Worm (Caenorhabditis elegans): ENCODE data around the gene F41B4.2.

F41B4.2 gene

DNA sequence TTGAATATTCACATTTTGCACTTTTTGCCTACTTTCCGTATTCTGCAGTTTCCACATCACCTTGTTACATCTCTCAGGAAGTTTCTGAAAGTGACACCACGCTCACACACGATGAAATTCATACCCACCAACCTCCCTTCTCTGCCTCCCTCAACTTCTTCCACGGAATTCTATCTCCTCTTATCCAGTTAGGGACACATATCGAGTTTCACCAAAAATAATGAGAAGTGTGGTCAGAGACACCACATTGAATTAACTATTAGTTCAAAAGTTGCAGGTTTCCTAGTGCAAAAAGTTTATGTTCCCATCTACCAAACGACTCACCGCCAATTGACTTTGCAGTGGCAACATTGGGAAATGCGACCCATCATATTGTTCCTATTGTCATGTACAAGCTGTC lies 15.3 kb upstream of the F41B4.2 start:
- TF ChIP-seq F49E8.2 (tag; optimal IDR thresholded peaks at IDR 0.05; ENCODE audit: insufficient read depth) (no peak), mes-4 (tag; optimal IDR thresholded peaks at IDR 0.05) (no peak), B0035.1 (tag; optimal IDR thresholded peaks at IDR 0.05) (no peak), B0336.3 (GFP tag; IDR thresholded peaks at IDR 0.05) (no peak), somi-1 (GFP tag; optimal IDR thresholded peaks at IDR 0.05) (no peak), ztf-18 (tag; optimal IDR thresholded peaks at IDR 0.05) (no peak)

DNA sequence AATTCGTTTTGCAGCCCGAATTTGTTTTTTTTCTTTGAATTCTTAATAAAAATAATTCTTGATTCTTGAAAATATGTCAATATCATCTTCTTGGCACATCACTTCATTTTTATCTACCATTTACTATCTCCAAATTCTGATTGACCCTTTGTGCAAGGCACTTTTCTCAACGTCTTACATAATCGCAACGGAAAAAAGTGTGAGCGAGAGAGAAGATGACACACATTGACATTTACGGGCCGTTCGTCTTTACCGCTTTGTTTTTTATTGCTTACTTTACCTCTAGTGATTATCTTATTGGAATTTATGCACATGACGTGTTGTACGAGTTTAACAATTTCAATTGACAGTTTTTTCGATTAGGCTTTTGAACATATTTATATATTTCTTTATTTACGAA lies 13.5 kb upstream of the F41B4.2 start:
- no peak for TF ChIP-seq hmg-20 (GFP tag; IDR thresholded peaks at IDR 0.05)
- no peak for TF ChIP-seq F10E7.11 (tag; optimal IDR thresholded peaks at IDR 0.05)
- TF ChIP-seq unc-130 (GFP tag; optimal IDR thresholded peaks at IDR 0.05), result no peak
- TF ChIP-seq attf-6 (GFP tag; IDR thresholded peaks at IDR 0.05), result no peak
- TF ChIP-seq nhr-120 (GFP tag; IDR thresholded peaks at IDR 0.05), result no peak

DNA sequence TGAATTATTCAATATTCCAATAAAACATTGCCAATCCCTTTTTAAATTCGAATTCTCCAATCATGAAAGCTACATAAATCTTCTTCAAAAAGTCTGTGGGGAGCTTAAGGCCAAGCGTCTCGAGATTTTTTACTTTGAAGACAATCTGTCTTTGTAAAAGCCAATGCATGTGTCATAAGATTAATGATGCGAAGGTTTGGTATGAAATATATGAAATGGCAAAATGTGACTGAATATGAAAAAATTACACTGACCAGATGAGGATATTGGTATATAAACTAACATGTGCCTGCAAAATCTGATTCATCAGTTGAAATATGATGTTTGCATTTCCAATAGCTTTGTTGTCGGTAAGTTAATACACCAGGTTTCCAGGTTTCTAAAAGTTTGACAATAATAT lies 10.9 kb upstream of the F41B4.2 start, which contains the start of gene C53B7.2:
Gene C53B7.2, plus strand, starts transcription at position 301 of the 400 bp plus-strand sequence.
- no peak for TF ChIP-seq F39B2.1 (GFP tag; IDR thresholded peaks at IDR 0.05)
- no peak for TF ChIP-seq tbp1 (GFP tag; optimal IDR thresholded peaks at IDR 0.05)
- TF ChIP-seq cebp-1 (GFP tag; IDR thresholded peaks at IDR 0.05), result no peak
- no peak for TF ChIP-seq cebp-1 (tag; optimal IDR thresholded peaks at IDR 0.05)
- TF ChIP-seq die-1 (tag; optimal IDR thresholded peaks at IDR 0.05), result no peak
- TF ChIP-seq lsy-27 (tag; optimal IDR thresholded peaks at IDR 0.05; ENCODE audit: borderline replicate concordance, insufficient read depth), result no peak
- no peak for TF ChIP-seq hrde-1 (tag; optimal IDR thresholded peaks at IDR 0.05; ENCODE audit: borderline replicate concordance)
- TF ChIP-seq hsf-1 (GFP tag; IDR thresholded peaks at IDR 0.05), result no peak
- TF ChIP-seq C17E4.6 (GFP tag; IDR thresholded peaks at IDR 0.05), result no peak
- TF ChIP-seq B0019.2 (GFP tag; conservative IDR thresholded peaks at IDR 0.05), result no peak
- no peak for TF ChIP-seq dpff-1 (tag; optimal IDR thresholded peaks at IDR 0.05)

DNA sequence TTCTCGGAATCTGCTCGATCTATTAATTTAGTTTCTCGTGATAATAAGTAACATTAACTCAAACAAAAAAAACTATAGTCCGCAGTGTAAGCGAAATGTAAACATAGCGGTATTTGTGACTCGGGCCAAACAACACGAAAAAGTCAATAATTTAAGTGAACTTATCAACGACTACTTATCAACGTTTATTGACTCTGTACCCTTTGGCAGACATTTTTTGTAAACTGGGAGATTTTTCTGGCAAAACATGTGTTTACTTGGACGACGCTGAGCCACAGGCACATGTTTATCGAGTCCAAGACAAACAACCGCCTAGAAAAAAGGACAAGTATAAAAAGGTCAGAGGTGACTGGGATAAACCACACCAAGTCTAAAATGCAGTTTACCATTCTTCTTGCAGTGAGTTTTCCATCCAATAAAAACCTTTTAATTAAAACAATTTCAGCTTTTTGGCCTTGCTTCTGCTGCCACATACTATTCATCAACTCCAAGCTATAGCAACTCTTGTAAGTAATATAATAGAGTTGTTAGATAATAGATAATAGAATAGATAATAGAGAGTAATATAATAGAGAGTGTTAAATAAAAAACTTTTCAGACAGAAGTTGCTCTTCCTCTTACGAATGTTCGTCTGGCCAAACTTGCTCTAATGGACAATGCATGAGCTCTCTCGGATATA lies 9.5 kb upstream of the F41B4.2 start, which contains the start of gene C53B7.3:
Gene C53B7.3, plus strand, starts transcription at position 362 of the 679 bp plus-strand sequence.
- TF ChIP-seq B0336.3 (GFP tag; IDR thresholded peaks at IDR 0.05), result no peak
- TF ChIP-seq snpc-3.4 (tag; optimal IDR thresholded peaks at IDR 0.05), result no peak
- TF ChIP-seq ccch-3 (GFP tag; optimal IDR thresholded peaks at IDR 0.05), result no peak
- no peak for TF ChIP-seq lin-35 (GFP tag; optimal IDR thresholded peaks at IDR 0.05)
- no peak for TF ChIP-seq cebp-2 (GFP tag; IDR thresholded peaks at IDR 0.05)
- no peak for TF ChIP-seq madf-8 (GFP tag; conservative IDR thresholded peaks at IDR 0.05)
- TF ChIP-seq F10E7.11 (tag; optimal IDR thresholded peaks at IDR 0.05), result no peak
- TF ChIP-seq rcor-1 (GFP tag; IDR thresholded peaks at IDR 0.05), result no peak
- TF ChIP-seq ztf-22 (GFP tag; optimal IDR thresholded peaks at IDR 0.05), result no peak
- no peak for TF ChIP-seq ets-4 (GFP tag; optimal IDR thresholded peaks at IDR 0.05)
- TF ChIP-seq sdz-38 (tag; optimal IDR thresholded peaks at IDR 0.05), result no peak

DNA sequence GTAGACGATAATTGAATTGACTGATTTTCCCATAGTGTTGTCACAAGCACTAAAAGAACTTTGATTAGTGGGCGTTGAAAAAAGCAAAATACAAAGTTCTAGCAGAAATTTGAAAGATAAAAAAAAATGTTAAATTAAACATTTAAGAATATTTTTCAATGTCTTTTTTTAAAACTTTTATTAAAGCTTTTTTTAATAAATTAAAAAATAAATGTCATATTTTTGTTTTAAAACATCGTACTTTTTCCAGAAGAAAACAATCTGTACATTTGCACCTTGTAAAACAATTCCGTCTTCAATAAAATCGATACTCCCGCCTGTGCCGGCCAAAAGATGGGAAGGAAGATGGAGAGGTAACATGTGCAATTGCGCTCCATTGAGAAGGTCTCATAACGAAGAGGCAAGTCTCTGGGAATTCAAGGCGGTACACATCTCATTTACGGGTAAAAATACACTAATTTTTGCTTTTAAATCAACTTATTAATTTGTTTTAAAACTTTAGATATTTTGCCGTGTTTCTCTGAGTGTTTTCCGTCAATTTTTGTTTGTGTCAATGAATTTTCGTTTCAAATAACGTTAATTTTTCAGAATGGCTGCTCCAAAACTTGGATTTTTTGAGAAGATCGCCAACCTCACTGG lies 5.7 kb upstream of the F41B4.2 start, which contains the start of the genes glr-6 and asg-2:
Gene glr-6, minus strand, starts transcription at position 51 of the 639 bp plus-strand sequence.
Gene asg-2, plus strand, starts transcription at position 589 of the 639 bp plus-strand sequence.
- peak; percentile 60 for TF ChIP-seq K12H6.12 (tag; optimal IDR thresholded peaks at IDR 0.05)
- TF ChIP-seq madf-10 (tag; optimal IDR thresholded peaks at IDR 0.05), result peak; percentile 40
- TF ChIP-seq tbp1 (GFP tag; optimal IDR thresholded peaks at IDR 0.05), result no peak
- TF ChIP-seq hmg-1.2 (GFP tag; IDR thresholded peaks at IDR 0.05), result 0 out of 2 replicates have a peak, but pooled peaks have one; percentile 19
- TF ChIP-seq aptf-3 (GFP tag; IDR thresholded peaks at IDR 0.05), result no peak
- no peak for TF ChIP-seq ceh-40 (GFP tag; IDR thresholded peaks at IDR 0.05)
- TF ChIP-seq ztf-6 (GFP tag; IDR thresholded peaks at IDR 0.05), result no peak
- no peak for TF ChIP-seq snpc-1.1 (tag; optimal IDR thresholded peaks at IDR 0.05; ENCODE audit: insufficient read depth)
- peak; percentile 79 for TF ChIP-seq F33H1.4 (GFP tag; IDR thresholded peaks at IDR 0.05)
- no peak for TF ChIP-seq Y53G8AR.9 (GFP tag; conservative IDR thresholded peaks at IDR 0.05)
- no peak for TF ChIP-seq Y56A3A.18 (GFP tag; IDR thresholded peaks at IDR 0.05)
- peak; percentile 7 for TF ChIP-seq pha-4 (tag; optimal IDR thresholded peaks at IDR 0.05)
